Worm (Caenorhabditis elegans) whole organism, L4 larva: ENCODE data around the gene egas-2.

Source experiments
- F37D6.2 ChIP-seq: sonication (generic microtip); optimal IDR thresholded peaks from 2 replicates; lab custom pipeline; 2016; ENCODE audit warnings: mild to moderate bottlenecking, missing genetic modification characterization, missing compliant biosample characterization
- ama-1 ChIP-seq: fragments of 150-350 bp; optimal IDR thresholded peaks from 2 replicates; lab custom pipeline; 2014; ENCODE audit warnings: inconsistent platforms, mixed read lengths
- ceh-20 ChIP-seq: fragments of 200-800 bp; sonication (Bioruptor generic); IDR thresholded peaks from 2 replicates; pipeline ENCODE4 v1.3.6; 2022; ENCODE audit warnings: missing genetic modification reagents, missing genetic modification characterization, missing compliant biosample characterization
- ceh-82 ChIP-seq: sonication (generic microtip); optimal IDR thresholded peaks from 2 replicates; lab custom pipeline; 2017; ENCODE audit warnings: missing biosample characterization, missing genetic modification characterization
- ces-1 ChIP-seq: fragments of 150-350 bp; sonication (generic microtip); optimal IDR thresholded peaks from 4 replicates; lab custom pipeline; 2014; ENCODE audit warnings: missing biosample characterization, missing genetic modification reagents, missing genetic modification characterization
- hif-1 ChIP-seq, 2 experiments: sonication (generic microtip); optimal IDR thresholded peaks; 2 replicates each; lab custom pipeline; 2016 to 2017; ENCODE audit warnings: missing compliant biosample characterization in 2 of 2, missing genetic modification characterization in 2 of 2, missing genetic modification reagents in 2 of 2, missing genotype in 2 of 2, mild to moderate bottlenecking in 1 of 2
- lin-15B ChIP-seq: fragments of 150-350 bp; sonication (generic microtip); optimal IDR thresholded peaks from 3 replicates; lab custom pipeline; 2014; ENCODE audit warnings: missing biosample characterization, missing genetic modification characterization
- lin-39 ChIP-seq: fragments of 150-350 bp; optimal IDR thresholded peaks from 2 replicates; lab custom pipeline; 2014; ENCODE audit warnings: missing biosample characterization, missing genetic modification reagents, missing genetic modification characterization
- nhr-10 ChIP-seq: fragments of 150-350 bp; optimal IDR thresholded peaks from 2 replicates; lab custom pipeline; 2014; ENCODE audit warnings: missing biosample characterization, missing genetic modification characterization
- nhr-102 ChIP-seq: sonication (generic microtip); optimal IDR thresholded peaks from 2 replicates; lab custom pipeline; 2016; ENCODE audit warnings: mild to moderate bottlenecking, missing genetic modification characterization, moderate library complexity, missing compliant biosample characterization
- nhr-76 ChIP-seq: fragments of 150-350 bp; optimal IDR thresholded peaks from 2 replicates; lab custom pipeline; 2014; ENCODE audit warnings: missing biosample characterization, missing genetic modification characterization
- unc-39 ChIP-seq: sonication (generic microtip); optimal IDR thresholded peaks from 2 replicates; lab custom pipeline; 2017; ENCODE audit warnings: missing biosample characterization, missing genetic modification characterization
- zag-1 ChIP-seq: fragments of 150-350 bp; optimal IDR thresholded peaks from 2 replicates; lab custom pipeline; 2014; ENCODE audit warnings: missing biosample characterization, missing genetic modification characterization

ce11 chrV:18687361-18687760 lies 37.2 kb downstream of the egas-2 start:
- no peak for TF ChIP-seq nhr-10 (tag; lab: Kevin White, UChicago)
- no peak for TF ChIP-seq zag-1 (tag; lab: Kevin White, UChicago)
- TF ChIP-seq unc-39 (tag; lab: Kevin White, UChicago), result no peak
- no peak for TF ChIP-seq lin-15B (tag; lab: Kevin White, UChicago)
- TF ChIP-seq ces-1 (GFP tag; lab: Kevin White, UChicago), result no peak
- TF ChIP-seq ceh-20 (GFP tag; lab: Robert Waterston, UW), result no peak
- TF ChIP-seq lin-39 (tag; lab: Kevin White, UChicago), result no peak
- no peak for TF ChIP-seq ama-1 (lab: Kevin White, UChicago)
- TF ChIP-seq ceh-82 (tag; lab: Kevin White, UChicago), result no peak
- no peak for TF ChIP-seq F37D6.2 (tag; lab: Kevin White, UChicago)
- no peak for TF ChIP-seq hif-1 (tag; optimal IDR thresholded peaks at IDR 0.05; lab: Kevin White, UChicago)
- TF ChIP-seq nhr-102, result no peak
- no peak for TF ChIP-seq nhr-76
